Fruit fly (Drosophila melanogaster) whole organism, embryonic: ENCODE results near the gene CG15418.

ENCODE experiments used
- Adf1 ChIP-seq: fragments of 200-800 bp; sonication (Bioruptor generic); IDR thresholded peaks from 2 replicates; pipeline ENCODE4 v1.3.6; 2022; ENCODE audit warnings: missing biosample characterization, missing genetic modification characterization
- Atf-2 ChIP-seq: fragments of 200-800 bp; sonication (Bioruptor generic); optimal IDR thresholded peaks from 2 replicates; lab custom pipeline; 2016; ENCODE audit warnings: missing biosample characterization, missing genetic modification characterization
- Awh ChIP-seq: fragments of 200-800 bp; sonication (Bioruptor generic); IDR thresholded peaks from 2 replicates; pipeline ENCODE4, ENCODE4 v1.3.6; 2022; ENCODE audit warnings: missing biosample characterization, missing genetic modification characterization
- Bgb ChIP-seq: fragments of 200-800 bp; sonication (Bioruptor generic); IDR thresholded peaks from 2 replicates; pipeline ENCODE4 v1.3.6; 2022; ENCODE audit warnings: missing biosample characterization, missing genetic modification characterization; ENCODE audit not compliant: partially characterized antibody
- CG10267 ChIP-seq: fragments of 200-800 bp; sonication (Bioruptor generic); optimal IDR thresholded peaks from 2 replicates; lab custom pipeline; 2018; ENCODE audit warnings: missing biosample characterization, mild to moderate bottlenecking, missing genetic modification characterization, moderate library complexity
- CG10366 ChIP-seq: fragments of 200-800 bp; sonication (Bioruptor generic); IDR thresholded peaks from 2 replicates; pipeline ENCODE4 v1.3.6; 2022; ENCODE audit warnings: missing biosample characterization, missing genetic modification characterization
- CG10979 ChIP-seq: fragments of 200-800 bp; sonication (Bioruptor generic); optimal IDR thresholded peaks from 2 replicates; lab custom pipeline; 2018; ENCODE audit warnings: missing biosample characterization, mild to moderate bottlenecking, missing genetic modification characterization, moderate library complexity
- CG13775 ChIP-seq: fragments of 200-800 bp; sonication (Bioruptor generic); optimal IDR thresholded peaks from 3 replicates; lab custom pipeline; 2017; ENCODE audit warnings: missing biosample characterization, mild to moderate bottlenecking, missing genetic modification characterization
- CG14710 ChIP-seq: fragments of 200-800 bp; sonication (Bioruptor generic); optimal IDR thresholded peaks from 3 replicates; lab custom pipeline; 2019; ENCODE audit warnings: missing biosample characterization, mild to moderate bottlenecking, missing genetic modification characterization, moderate library complexity
- CG15601 ChIP-seq: fragments of 200-800 bp; sonication (Bioruptor generic); optimal IDR thresholded peaks from 3 replicates; lab custom pipeline; 2019; ENCODE audit warnings: missing biosample characterization, mild to moderate bottlenecking, missing genetic modification characterization, moderate library complexity
- CG17361 ChIP-seq: fragments of 200-800 bp; sonication (Bioruptor generic); IDR thresholded peaks from 3 replicates; pipeline ENCODE4 v1.3.6; 2022; ENCODE audit warnings: missing biosample characterization, missing genetic modification characterization
- CG30403 ChIP-seq: fragments of 200-800 bp; sonication (Bioruptor generic); optimal IDR thresholded peaks from 3 replicates; lab custom pipeline; 2016; ENCODE audit warnings: missing biosample characterization, missing genetic modification characterization
- CG32532 ChIP-seq: fragments of 200-800 bp; sonication (Bioruptor generic); IDR thresholded peaks from 2 replicates; pipeline ENCODE4 v1.3.6; 2022; ENCODE audit warnings: missing biosample characterization, missing genetic modification characterization
- CG32767 ChIP-seq: fragments of 200-800 bp; sonication (Bioruptor generic); IDR thresholded peaks from 2 replicates; pipeline ENCODE4 v1.3.6; 2022; ENCODE audit warnings: missing biosample characterization, missing genetic modification characterization
- CG3995 ChIP-seq: fragments of 200-800 bp; sonication (Bioruptor generic); optimal IDR thresholded peaks from 3 replicates; lab custom pipeline; 2016; ENCODE audit warnings: missing biosample characterization, missing genetic modification characterization
- CG4282 ChIP-seq: fragments of 200-800 bp; sonication (Bioruptor generic); optimal IDR thresholded peaks from 2 replicates; lab custom pipeline; 2016; ENCODE audit warnings: missing biosample characterization, missing genetic modification characterization
- CG4854 ChIP-seq: fragments of 200-800 bp; sonication (Bioruptor generic); optimal IDR thresholded peaks from 2 replicates; lab custom pipeline; 2016; ENCODE audit warnings: missing biosample characterization, missing genetic modification characterization, inconsistent platforms
- CG6689 ChIP-seq: fragments of 200-800 bp; sonication (Bioruptor generic); IDR thresholded peaks from 2 replicates; pipeline ENCODE4 v1.3.6; 2022; ENCODE audit warnings: missing biosample characterization, missing genetic modification characterization
- CG7357 ChIP-seq: fragments of 200-800 bp; sonication (Bioruptor generic); IDR thresholded peaks from 3 replicates; pipeline ENCODE4 v1.3.6; 2022; ENCODE audit warnings: missing biosample characterization, missing genetic modification characterization
- CG9215 ChIP-seq: fragments of 200-800 bp; sonication (Bioruptor generic); IDR thresholded peaks from 2 replicates; pipeline ENCODE4 v1.3.6; 2022; ENCODE audit warnings: missing biosample characterization, missing genetic modification characterization
- Deaf1 ChIP-seq: fragments of 200-800 bp; optimal IDR thresholded peaks from 3 replicates; lab custom pipeline; 2019; ENCODE audit warnings: missing biosample characterization, mild to moderate bottlenecking, missing genetic modification characterization, moderate library complexity
- Drgx ChIP-seq: fragments of 200-800 bp; sonication (Bioruptor generic); IDR thresholded peaks from 2 replicates; pipeline ENCODE4 v1.3.6; 2022; ENCODE audit warnings: missing biosample characterization, missing genetic modification characterization
- Eip74EF ChIP-seq, 2 experiments: fragments of 200-800 bp in 1 of 2; fragments of >200 bp in 1 of 2; sonication (Bioruptor generic) in 1 of 2; optimal IDR thresholded peaks; 2 replicates each; lab custom pipeline; 2017 to 2019; ENCODE audit warnings: missing biosample characterization in 2 of 2, missing genetic modification characterization in 2 of 2, mild to moderate bottlenecking in 1 of 2, moderate library complexity in 1 of 2
- Hr51 ChIP-seq, 2 experiments: fragments of 200-800 bp; sonication (Bioruptor generic); optimal IDR thresholded peaks; 2 replicates in 1 of 2; 3 replicates in 1 of 2; lab custom pipeline; 2016 to 2018; ENCODE audit warnings: missing biosample characterization in 2 of 2, missing genetic modification characterization in 2 of 2, mild to moderate bottlenecking in 1 of 2, moderate library complexity in 1 of 2
- Lhr ChIP-seq: fragments of 200-800 bp; sonication (Bioruptor generic); optimal IDR thresholded peaks from 3 replicates; lab custom pipeline; 2017; ENCODE audit warnings: mild to moderate bottlenecking, missing biosample characterization, missing genetic modification reagents, missing genetic modification characterization
- NFAT ChIP-seq: fragments of 200-800 bp; sonication (Bioruptor generic); IDR thresholded peaks from 2 replicates; pipeline ENCODE4 v1.3.6; 2022; ENCODE audit warnings: missing biosample characterization, missing genetic modification characterization
- NfI ChIP-seq: fragments of 200-800 bp; sonication (Bioruptor generic); optimal IDR thresholded peaks from 3 replicates; lab custom pipeline; 2018; ENCODE audit warnings: missing biosample characterization, mild to moderate bottlenecking, missing genetic modification characterization, moderate library complexity
- Ssrp ChIP-seq: fragments of 200-800 bp; sonication (Bioruptor generic); optimal IDR thresholded peaks from 2 replicates; lab custom pipeline; 2018; ENCODE audit warnings: missing biosample characterization, mild to moderate bottlenecking, missing genetic modification characterization, moderate library complexity
- Taf1 ChIP-seq: fragments of 200-800 bp; sonication (Bioruptor generic); IDR thresholded peaks from 2 replicates; pipeline ENCODE4 v1.3.6; 2022; ENCODE audit warnings: missing biosample characterization, missing genetic modification characterization
- YL-1 ChIP-seq: fragments of 200-800 bp; sonication (Bioruptor generic); optimal IDR thresholded peaks from 3 replicates; lab custom pipeline; 2017; ENCODE audit warnings: missing biosample characterization, mild to moderate bottlenecking, missing genetic modification characterization
- ase ChIP-seq: fragments of 200-800 bp; sonication (Bioruptor generic); IDR thresholded peaks from 3 replicates; pipeline ENCODE4 v1.3.6; 2022; ENCODE audit warnings: missing biosample characterization, missing genetic modification characterization
- bab2 ChIP-seq: fragments of 200-800 bp; sonication (Bioruptor generic); optimal IDR thresholded peaks from 2 replicates; lab custom pipeline; 2016; ENCODE audit warnings: missing biosample characterization, missing genetic modification characterization
- bbx ChIP-seq: fragments of 200-800 bp; sonication (Bioruptor generic); IDR thresholded peaks from 2 replicates; pipeline ENCODE4 v1.3.6; 2022; ENCODE audit warnings: missing biosample characterization, missing genetic modification characterization; ENCODE audit not compliant: partially characterized antibody
- cg ChIP-seq: fragments of 200-800 bp; sonication (Bioruptor generic); optimal IDR thresholded peaks from 3 replicates; lab custom pipeline; 2019; ENCODE audit warnings: missing biosample characterization, mild to moderate bottlenecking, missing genetic modification characterization, moderate library complexity
- chinmo ChIP-seq: fragments of 200-800 bp; sonication (Bioruptor generic); IDR thresholded peaks from 4 replicates; pipeline ENCODE4 v1.3.6; 2022; ENCODE audit warnings: missing biosample characterization, missing genetic modification characterization; ENCODE audit not compliant: partially characterized antibody
- crc ChIP-seq: fragments of 200-800 bp; sonication (Bioruptor generic); optimal IDR thresholded peaks from 2 replicates; lab custom pipeline; 2016; ENCODE audit warnings: missing biosample characterization, missing genetic modification characterization
- da ChIP-seq: fragments of 200-800 bp; sonication (Bioruptor generic); optimal IDR thresholded peaks from 2 replicates; lab custom pipeline; 2016; ENCODE audit warnings: missing biosample characterization, missing genetic modification characterization
- dati ChIP-seq: fragments of 200-800 bp; sonication (Bioruptor generic); IDR thresholded peaks from 2 replicates; pipeline ENCODE4 v1.3.6; 2022; ENCODE audit warnings: missing biosample characterization, missing genetic modification characterization
- fd64A ChIP-seq: fragments of 200-800 bp; sonication (Bioruptor generic); optimal IDR thresholded peaks from 3 replicates; lab custom pipeline; 2018; ENCODE audit warnings: missing biosample characterization, mild to moderate bottlenecking, missing genetic modification characterization
- gce ChIP-seq: fragments of 200-800 bp; sonication (Bioruptor generic); IDR thresholded peaks from 3 replicates; pipeline ENCODE4 v1.3.6; 2022; ENCODE audit warnings: missing biosample characterization, missing genetic modification characterization
- hb ChIP-seq: fragments of 200-800 bp; sonication (Bioruptor generic); IDR thresholded peaks from 3 replicates; pipeline ENCODE4 v1.3.6; 2022; ENCODE audit warnings: missing biosample characterization, missing genetic modification characterization; ENCODE audit not compliant: partially characterized antibody
- knrl ChIP-seq: fragments of 200-800 bp; sonication (Bioruptor generic); IDR thresholded peaks from 3 replicates; pipeline ENCODE4 v1.3.6; 2022; ENCODE audit warnings: missing biosample characterization, missing genetic modification characterization; ENCODE audit not compliant: partially characterized antibody
- lmd ChIP-seq: fragments of 200-800 bp; sonication (Bioruptor generic); IDR thresholded peaks from 2 replicates; pipeline ENCODE4 v1.3.6; 2022; ENCODE audit warnings: missing biosample characterization, missing genetic modification characterization
- luna ChIP-seq: fragments of 200-800 bp; sonication (Bioruptor generic); optimal IDR thresholded peaks from 2 replicates; lab custom pipeline; 2016; ENCODE audit warnings: missing biosample characterization, missing genetic modification characterization
- org-1 ChIP-seq: fragments of 200-800 bp; sonication (Bioruptor generic); optimal IDR thresholded peaks from 2 replicates; lab custom pipeline; 2017; ENCODE audit warnings: missing biosample characterization, missing genetic modification characterization
- rib ChIP-seq: fragments of 200-800 bp; sonication (Bioruptor generic); IDR thresholded peaks from 2 replicates; pipeline ENCODE4 v1.3.6; 2022; ENCODE audit warnings: missing biosample characterization, missing genetic modification characterization
- sim ChIP-seq: fragments of 200-800 bp; sonication (Bioruptor generic); IDR thresholded peaks from 2 replicates; pipeline ENCODE4 v1.3.6; 2022; ENCODE audit warnings: missing biosample characterization, missing genetic modification characterization
- tup ChIP-seq: fragments of 200-800 bp; sonication (Bioruptor generic); optimal IDR thresholded peaks from 2 replicates; lab custom pipeline; 2016; ENCODE audit warnings: missing biosample characterization, mild to moderate bottlenecking, missing genetic modification characterization, moderate library complexity
- twi ChIP-seq: fragments of 200-800 bp; optimal IDR thresholded peaks from 2 replicates; lab custom pipeline; 2019; ENCODE audit warnings: missing biosample characterization, mild to moderate bottlenecking, missing genetic modification characterization, moderate library complexity
- wdn ChIP-seq: fragments of 200-800 bp; sonication (Bioruptor generic); IDR thresholded peaks from 2 replicates; pipeline ENCODE4 v1.3.6; 2022; ENCODE audit warnings: missing biosample characterization, missing genetic modification characterization

Gene CG15418

DNA sequence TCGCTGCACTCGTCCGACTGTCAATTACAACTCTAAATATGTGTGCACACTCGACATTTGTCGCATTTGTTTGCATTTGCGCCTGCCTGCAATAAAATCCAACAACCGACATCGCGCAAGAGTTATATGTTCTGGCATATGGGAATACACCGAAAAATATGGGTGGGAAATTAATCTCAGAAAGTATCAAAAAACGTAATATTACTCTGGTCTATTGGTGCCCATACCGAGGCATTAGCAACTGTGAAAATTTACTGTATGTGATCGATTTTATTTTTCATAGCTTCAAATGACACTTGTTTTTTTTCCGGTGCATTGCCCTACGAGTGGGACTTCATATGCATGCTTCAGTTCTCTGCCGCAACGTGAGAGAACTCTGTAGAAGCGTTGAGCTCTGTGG is 47.6 kb downstream of the CG15418 start (continued):
- TF ChIP-seq Lhr (GFP tag; lab: Kevin White, UChicago) (peak; percentile 63), CG15601 (peak; percentile 83), chinmo (no peak), NFAT (GFP tag; lab: Robert Waterston, UW) (no peak), CG30403 (peak; percentile 65), Ssrp (peak; percentile 87), CG3995 (GFP tag; lab: Kevin White, UChicago) (no peak), Eip74EF (GFP tag; optimal IDR thresholded peaks at IDR 0.05; lab: Kevin White, UChicago) (peak in 1 of 2 experiments; percentile 41), cg (GFP tag; lab: Kevin White, UChicago) (no peak), org-1 (GFP tag; lab: Kevin White, UChicago) (peak; percentile 55), CG10267 (tag; lab: Kevin White, UChicago) (peak; percentile 70), dati (GFP tag; lab: Robert Waterston, UW) (peak; percentile 66; the same call in 1 of the 2 replicates), CG14710 (tag; lab: Kevin White, UChicago) (peak; percentile 74), Awh (GFP tag; lab: Robert Waterston, UW) (peak; percentile 76), Bgb (GFP tag; lab: Robert Waterston, UW) (no peak), CG4854 (GFP tag; lab: Kevin White, UChicago) (peak; percentile 59), CG13775 (GFP tag; lab: Kevin White, UChicago) (peak; percentile 72), bbx (GFP tag; lab: Robert Waterston, UW) (no peak), Drgx (GFP tag; lab: Robert Waterston, UW) (peak; percentile 77), CG32767 (GFP tag; lab: Robert Waterston, UW) (peak; percentile 65), sim (peak; percentile 74), wdn (GFP tag; lab: Robert Waterston, UW) (0 out of 2 replicates have a peak, but pooled peaks have one; percentile 42), Deaf1 (tag; lab: Kevin White, UChicago) (peak; percentile 23), luna (GFP tag; lab: Kevin White, UChicago) (no peak), tup (peak; percentile 27), CG9215 (GFP tag; lab: Robert Waterston, UW) (peak; percentile 52; the same call in 1 of the 2 replicates), hb (GFP tag; lab: Robert Waterston, UW) (no peak), gce (GFP tag; lab: Robert Waterston, UW) (peak; percentile 85), crc (GFP tag; lab: Kevin White, UChicago) (peak; percentile 41), twi (tag; lab: Kevin White, UChicago) (peak; percentile 80), Taf1 (GFP tag; lab: Robert Waterston, UW) (peak; percentile 37; the same call in 1 of the 2 replicates), fd64A (GFP tag; lab: Kevin White, UChicago) (peak; percentile 74), CG32532 (peak; percentile 32; the same call in 1 of the 2 replicates), CG7357 (GFP tag; lab: Robert Waterston, UW) (peak; percentile 58; the same call in 1 of the 3 replicates), knrl (no peak), lmd (peak; percentile 74), NfI (GFP tag; lab: Kevin White, UChicago) (peak; percentile 69), CG10979 (peak; percentile 90), rib (no peak), CG10366 (GFP tag; lab: Robert Waterston, UW) (peak; percentile 81), Hr51 (GFP tag; optimal IDR thresholded peaks at IDR 0.05; lab: Kevin White, UChicago) (peak in 1 of 2 experiments; percentile 58), YL-1 (GFP tag; lab: Kevin White, UChicago) (no peak), CG4282 (GFP tag; lab: Kevin White, UChicago) (no peak), Adf1 (GFP tag; lab: Robert Waterston, UW) (no peak), da (GFP tag; lab: Kevin White, UChicago) (peak; percentile 37), ase (GFP tag; lab: Robert Waterston, UW) (peak; percentile 76), Atf-2 (GFP tag; lab: Kevin White, UChicago) (peak; percentile 51), CG6689 (GFP tag; lab: Robert Waterston, UW) (peak; percentile 85), CG17361 (GFP tag; lab: Robert Waterston, UW) (peak; percentile 68), bab2 (peak; percentile 73)
